Worm (Caenorhabditis elegans) whole organism, young adult: ENCODE results near the gene snf-10.
A peak's percentile ranks its signal among the peaks of the same experiment; 100 is the strongest.

Experiments
- B0261.1 ChIP-seq: sonication (generic microtip); optimal IDR thresholded peaks from 2 replicates; lab custom pipeline; 2016; ENCODE audit warnings: mild to moderate bottlenecking, missing genetic modification characterization, moderate library complexity, missing compliant biosample characterization
- B0336.3 ChIP-seq: fragments of 200-800 bp; sonication (Bioruptor generic); IDR thresholded peaks from 2 replicates; pipeline ENCODE4 v1.3.6; 2022; ENCODE audit warnings: missing genetic modification characterization, missing compliant biosample characterization
- C17E4.6 ChIP-seq: fragments of 200-800 bp; sonication (Bioruptor generic); IDR thresholded peaks from 2 replicates; pipeline ENCODE4 v1.3.6; 2022; ENCODE audit warnings: missing genetic modification reagents, missing genetic modification characterization, missing compliant biosample characterization
- F22D6.2 ChIP-seq: sonication (generic microtip); optimal IDR thresholded peaks from 2 replicates; lab custom pipeline; 2016; ENCODE audit warnings: mild to moderate bottlenecking, missing genetic modification characterization, missing compliant biosample characterization
- F33H1.4 ChIP-seq: fragments of 200-800 bp; sonication (Bioruptor generic); IDR thresholded peaks from 2 replicates; pipeline ENCODE4 v1.3.6; 2022; ENCODE audit warnings: missing genetic modification reagents, missing genetic modification characterization, missing compliant biosample characterization
- F39B2.1 ChIP-seq: fragments of 200-800 bp; sonication (Bioruptor generic); IDR thresholded peaks from 2 replicates; pipeline ENCODE4 v1.3.6; 2022; ENCODE audit warnings: missing genetic modification reagents, missing genetic modification characterization, missing compliant biosample characterization
- F55B11.4 ChIP-seq: sonication (generic microtip); optimal IDR thresholded peaks from 2 replicates; lab custom pipeline; 2016; ENCODE audit warnings: missing compliant biosample characterization, missing genetic modification characterization, borderline replicate concordance; ENCODE audit not compliant: insufficient read depth
- F57C9.4 ChIP-seq: sonication (generic microtip); optimal IDR thresholded peaks from 2 replicates; lab custom pipeline; 2017; ENCODE audit warnings: mild to moderate bottlenecking, missing genetic modification characterization, missing compliant biosample characterization
- Y53G8AR.9 ChIP-seq: fragments of 200-800 bp; sonication (Bioruptor generic); conservative IDR thresholded peaks from 2 replicates; pipeline ENCODE4 v1.3.6; 2022; ENCODE audit warnings: missing genetic modification reagents, missing genetic modification characterization, missing compliant biosample characterization
- Y79H2A.3 ChIP-seq: fragments of 200-800 bp; sonication (Bioruptor generic); conservative IDR thresholded peaks from 2 replicates; pipeline ENCODE4 v1.3.6; 2022; ENCODE audit warnings: missing genetic modification reagents, missing genetic modification characterization, missing compliant biosample characterization
- ZK185.1 ChIP-seq: sonication (generic microtip); optimal IDR thresholded peaks from 2 replicates; lab custom pipeline; 2016; ENCODE audit warnings: mild to moderate bottlenecking, missing genetic modification characterization, missing compliant biosample characterization; ENCODE audit not compliant: poor library complexity, severe bottlenecking
- ama-1 ChIP-seq, 3 experiments: fragments of 150-350 bp in 1 of 3; sonication (generic microtip) in 2 of 3; optimal IDR thresholded peaks; 2 replicates each; lab custom pipeline; 2014 to 2018; ENCODE audit warnings: missing biosample characterization in 2 of 3, missing genetic modification characterization in 2 of 3, missing genetic modification reagents in 2 of 3
- aptf-3 ChIP-seq: fragments of 200-800 bp; sonication (Bioruptor generic); IDR thresholded peaks from 2 replicates; pipeline ENCODE4 v1.3.6; 2022; ENCODE audit warnings: missing genetic modification characterization, missing compliant biosample characterization
- attf-3 ChIP-seq: fragments of 200-800 bp; sonication (Bioruptor generic); conservative IDR thresholded peaks from 2 replicates; pipeline ENCODE4 v1.3.6; 2022; ENCODE audit warnings: missing genetic modification reagents, missing genetic modification characterization, missing compliant biosample characterization
- cebp-2 ChIP-seq: fragments of 200-800 bp; sonication (Bioruptor generic); IDR thresholded peaks from 2 replicates; pipeline ENCODE4 v1.3.6; 2022; ENCODE audit warnings: missing genetic modification characterization, missing compliant biosample characterization
- ceh-40 ChIP-seq: fragments of 200-800 bp; sonication (Bioruptor generic); IDR thresholded peaks from 2 replicates; pipeline ENCODE4 v1.3.6; 2022; ENCODE audit warnings: missing genetic modification characterization, missing compliant biosample characterization
- efl-1 ChIP-seq: fragments of 150-350 bp; optimal IDR thresholded peaks from 2 replicates; lab custom pipeline; 2014; ENCODE audit warnings: missing biosample characterization, missing genetic modification reagents, missing genetic modification characterization
- egrh-3 ChIP-seq: fragments of 200-800 bp; sonication (Bioruptor generic); IDR thresholded peaks from 2 replicates; pipeline ENCODE4 v1.3.6; 2022; ENCODE audit warnings: missing genetic modification reagents, missing genetic modification characterization, missing compliant biosample characterization
- ekl-4 ChIP-seq: fragments of 200-800 bp; sonication (Bioruptor generic); IDR thresholded peaks from 2 replicates; pipeline ENCODE4 v1.3.6; 2022; ENCODE audit warnings: missing genetic modification reagents, missing genetic modification characterization, missing compliant biosample characterization
- fkh-3 ChIP-seq: sonication (generic microtip); optimal IDR thresholded peaks from 2 replicates; lab custom pipeline; 2016; ENCODE audit warnings: mild to moderate bottlenecking, missing genetic modification characterization, missing compliant biosample characterization
- gei-17 ChIP-seq: fragments of 200-800 bp; sonication (Bioruptor generic); optimal IDR thresholded peaks from 2 replicates; lab custom pipeline; 2018; ENCODE audit warnings: mild to moderate bottlenecking, missing genetic modification characterization, missing compliant biosample characterization
- hlh-12 ChIP-seq: sonication (generic microtip); optimal IDR thresholded peaks from 2 replicates; lab custom pipeline; 2016; ENCODE audit warnings: missing genetic modification characterization, missing compliant biosample characterization
- hmg-20 ChIP-seq: fragments of 200-800 bp; sonication (Bioruptor generic); IDR thresholded peaks from 2 replicates; pipeline ENCODE4 v1.3.6; 2022; ENCODE audit warnings: missing genetic modification reagents, missing genetic modification characterization, missing compliant biosample characterization
- hrde-1 ChIP-seq: sonication (generic microtip); optimal IDR thresholded peaks from 2 replicates; lab custom pipeline; 2016; ENCODE audit warnings: missing genetic modification characterization, mild to moderate bottlenecking, missing compliant biosample characterization, moderate library complexity, missing genotype, missing genetic modification reagents, borderline replicate concordance
- let-526 ChIP-seq: fragments of 200-800 bp; sonication (Bioruptor generic); IDR thresholded peaks from 2 replicates; pipeline ENCODE4 v1.3.6; 2022; ENCODE audit warnings: missing genetic modification reagents, missing genetic modification characterization, missing compliant biosample characterization
- lin-35 ChIP-seq, 3 experiments: fragments of 150-350 bp in 2 of 3; sonication (generic microtip) in 1 of 3; optimal IDR thresholded peaks; 2 replicates each; lab custom pipeline; 2014 to 2018; ENCODE audit warnings: missing biosample characterization in 3 of 3, missing genetic modification characterization in 3 of 3, missing genetic modification reagents in 3 of 3
- lin-54 ChIP-seq: fragments of 200-800 bp; sonication (Bioruptor generic); optimal IDR thresholded peaks from 2 replicates; lab custom pipeline; 2018; ENCODE audit warnings: mild to moderate bottlenecking, missing genetic modification characterization, missing compliant biosample characterization
- nfya-1 ChIP-seq: sonication (generic microtip); optimal IDR thresholded peaks from 2 replicates; lab custom pipeline; 2017; ENCODE audit warnings: antibody characterized with exemption, missing compliant biosample characterization, missing genetic modification characterization, borderline replicate concordance; ENCODE audit not compliant: insufficient read depth
- nhr-80 ChIP-seq: sonication (generic microtip); optimal IDR thresholded peaks from 2 replicates; lab custom pipeline; 2016; ENCODE audit warnings: missing genetic modification characterization, missing compliant biosample characterization
- rec-8 ChIP-seq, 2 experiments: sonication (generic microtip); optimal IDR thresholded peaks; 2 replicates each; lab custom pipeline; 2016; ENCODE audit warnings: mild to moderate bottlenecking in 2 of 2, missing genetic modification characterization in 2 of 2, missing genetic modification reagents in 2 of 2, missing genotype in 2 of 2, missing biosample characterization in 1 of 2, missing compliant biosample characterization in 1 of 2, moderate library complexity in 1 of 2
- tbx-9 ChIP-seq: sonication (generic microtip); optimal IDR thresholded peaks from 2 replicates; lab custom pipeline; 2016; ENCODE audit warnings: borderline replicate concordance, missing genetic modification characterization, inconsistent platforms, missing compliant biosample characterization
- ztf-18 ChIP-seq: sonication (generic microtip); optimal IDR thresholded peaks from 2 replicates; lab custom pipeline; 2016; ENCODE audit warnings: missing genotype, mild to moderate bottlenecking, missing genetic modification characterization, missing compliant biosample characterization

Gene snf-10

DNA sequence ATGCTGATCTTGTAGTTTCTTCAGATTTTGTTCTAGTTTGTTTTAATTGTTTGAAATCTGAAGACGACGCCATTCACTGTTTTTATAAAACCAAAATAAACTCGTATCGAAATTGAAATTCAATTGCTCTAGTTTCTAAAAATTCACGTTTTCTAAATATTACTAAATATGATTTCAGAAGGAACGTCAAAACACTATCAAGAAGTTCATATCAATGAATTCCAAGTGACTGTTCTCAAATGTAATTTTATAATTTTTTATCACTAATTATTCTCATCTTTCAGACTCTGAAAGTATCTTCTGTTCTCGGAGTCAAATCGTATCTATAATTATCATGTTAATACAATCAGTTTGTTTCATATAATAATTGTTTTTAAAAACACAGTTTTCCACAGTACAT is at the start of gene snf-10:
Gene snf-10, minus strand, starts transcription at position 101 of the 400 bp plus-strand sequence.
- TF ChIP-seq Y79H2A.3 (GFP tag; lab: Robert Waterston, UW) (no peak), F57C9.4 (tag; lab: Kevin White, UChicago) (no peak), F33H1.4 (GFP tag; lab: Robert Waterston, UW) (no peak), efl-1 (GFP tag; lab: Kevin White, UChicago) (no peak), B0261.1 (no peak), C17E4.6 (no peak), lin-35 (GFP tag; optimal IDR thresholded peaks at IDR 0.05; lab: Kevin White, UChicago) (no peak), hmg-20 (GFP tag; lab: Robert Waterston, UW) (no peak), ztf-18 (tag; lab: Kevin White, UChicago) (no peak), Y53G8AR.9 (no peak), tbx-9 (tag; lab: Kevin White, UChicago) (no peak), aptf-3 (GFP tag; lab: Robert Waterston, UW) (no peak), hlh-12 (tag; lab: Kevin White, UChicago) (no peak), ceh-40 (no peak), ama-1 (optimal IDR thresholded peaks at IDR 0.05; lab: Kevin White, UChicago) (no peak), ama-1 (GFP tag; optimal IDR thresholded peaks at IDR 0.05; lab: Kevin White, UChicago) (no peak), fkh-3 (tag; lab: Kevin White, UChicago) (no peak), egrh-3 (GFP tag; lab: Robert Waterston, UW) (no peak), F55B11.4 (tag; lab: Kevin White, UChicago) (no peak)
- TF ChIP-seq, all 124 proteins: peak for 0

DNA sequence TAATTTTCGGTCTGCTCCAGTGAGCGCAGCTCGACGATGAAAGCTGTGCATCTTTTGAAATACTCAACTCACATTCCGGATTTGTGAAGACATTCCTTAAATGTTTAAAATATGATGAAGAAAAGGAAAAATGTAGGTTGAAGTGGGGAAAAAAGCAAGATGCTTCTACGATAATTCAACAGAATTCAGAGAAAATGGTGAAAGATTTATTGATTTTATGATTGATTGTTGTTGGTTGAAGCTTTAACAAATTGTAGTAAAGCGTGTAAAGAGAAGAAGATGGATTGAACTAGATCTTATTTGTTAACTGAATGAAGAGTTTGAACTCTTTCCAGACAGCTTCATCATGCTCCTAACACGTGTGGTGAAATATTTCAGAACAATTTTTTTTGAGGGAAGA is 49.4 kb upstream of the snf-10 start, which contains the start of gene ncx-5:
Gene ncx-5, minus strand, starts transcription at position 101 of the 400 bp plus-strand sequence.
- TF ChIP-seq F22D6.2 (tag; lab: Kevin White, UChicago) (no peak), cebp-2 (GFP tag; lab: Robert Waterston, UW) (no peak), lin-54 (no peak), B0336.3 (GFP tag; lab: Robert Waterston, UW) (no peak), Y79H2A.3 (GFP tag; lab: Robert Waterston, UW) (no peak), F39B2.1 (GFP tag; lab: Robert Waterston, UW) (no peak), efl-1 (GFP tag; lab: Kevin White, UChicago) (no peak), ekl-4 (GFP tag; lab: Robert Waterston, UW) (no peak)

DNA sequence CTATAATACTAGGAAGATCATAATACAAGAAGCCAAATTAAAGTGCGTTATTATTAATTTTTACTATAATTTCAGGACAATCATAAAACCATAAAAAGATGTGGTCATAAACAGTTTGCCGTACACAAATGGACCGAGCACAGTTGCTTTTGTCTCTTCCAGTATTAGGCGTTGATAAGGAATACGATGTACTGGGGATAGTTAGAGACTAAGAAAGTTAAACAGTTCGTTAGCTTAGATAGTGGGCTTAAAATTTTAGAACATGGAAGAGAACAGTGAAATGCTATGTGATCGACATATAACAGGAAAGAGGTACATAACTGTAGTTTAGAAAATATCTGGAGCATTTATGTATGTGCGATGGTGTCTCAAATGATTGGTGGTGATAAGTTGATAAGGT is 44.8 kb upstream of the snf-10 start:
- peak; percentile 80 for TF ChIP-seq nhr-80 (tag; lab: Kevin White, UChicago)
- TF ChIP-seq lin-54 = no peak

DNA sequence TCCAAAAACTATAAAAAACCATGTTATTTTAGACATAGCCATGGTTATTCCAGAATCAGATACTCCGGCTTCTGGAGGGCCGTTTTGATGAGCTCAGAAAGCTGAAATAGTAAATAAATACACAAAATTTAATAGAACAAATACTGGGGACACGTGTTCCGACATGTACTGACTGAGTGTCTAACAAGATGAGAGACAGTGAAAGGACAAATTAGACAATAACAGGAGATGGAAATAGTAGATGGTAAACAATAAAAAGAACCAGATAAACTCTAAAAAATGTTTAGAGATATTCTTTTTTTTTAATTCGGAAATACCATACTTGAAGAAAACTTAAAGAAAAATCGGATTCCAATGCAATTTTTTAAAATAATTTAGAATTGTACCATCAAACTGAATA is 44.0 kb upstream of the snf-10 start, which contains the start of gene Y32F6B.1:
Gene Y32F6B.1, minus strand, starts transcription at position 101 of the 400 bp plus-strand sequence.
- TF ChIP-seq gei-17 (GFP tag; lab: Kevin White, UChicago) (no peak), attf-3 (GFP tag; lab: Robert Waterston, UW) (no peak), hrde-1 (tag; lab: Kevin White, UChicago) (no peak), nfya-1 (tag; lab: Kevin White, UChicago) (no peak), rec-8 (tag; optimal IDR thresholded peaks at IDR 0.05; lab: Kevin White, UChicago) (no peak), C17E4.6 (no peak)

DNA sequence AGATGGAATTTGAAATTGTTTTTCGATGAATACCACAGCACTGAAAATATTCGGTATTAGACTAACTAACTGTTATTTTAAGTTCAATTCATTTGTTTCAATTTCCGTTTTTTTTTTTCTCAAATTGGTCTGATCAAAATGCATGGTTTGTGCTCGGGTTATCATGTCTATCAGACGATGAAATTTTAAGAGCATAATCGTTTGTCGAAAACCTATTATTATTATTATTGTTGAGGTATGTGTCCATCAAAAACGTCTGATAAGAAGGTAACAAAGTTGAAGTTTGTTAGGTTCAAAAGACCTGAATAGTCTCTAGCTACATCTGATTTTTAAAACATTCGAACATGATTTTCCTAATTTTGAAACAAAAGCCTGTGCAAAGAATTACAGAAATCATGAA is 43.4 kb upstream of the snf-10 start:
- no peak for TF ChIP-seq ZK185.1 (tag; lab: Kevin White, UChicago)
- no peak for TF ChIP-seq let-526 (GFP tag; lab: Robert Waterston, UW)
- peak; percentile 85 for TF ChIP-seq nhr-80 (tag; lab: Kevin White, UChicago)
